Worm (Caenorhabditis elegans) whole organism, L4 larva: ENCODE data around the gene clr-1.

Experiments used
- D1046.2 ChIP-seq: fragments of 200-800 bp; sonication (Bioruptor generic); IDR thresholded peaks from 2 replicates; pipeline ENCODE4 v1.3.6; 2022; ENCODE audit warnings: missing genetic modification characterization, missing compliant biosample characterization
- F26F4.8 ChIP-seq: fragments of 200-800 bp; sonication (Bioruptor generic); conservative IDR thresholded peaks from 2 replicates; pipeline ENCODE4 v1.3.6; 2022; ENCODE audit warnings: missing genetic modification characterization, missing compliant biosample characterization
- F44E2.7 ChIP-seq: fragments of 200-800 bp; sonication (Bioruptor generic); IDR thresholded peaks from 2 replicates; pipeline ENCODE4 v2.1.2; 2022; ENCODE audit warnings: missing genetic modification characterization, missing compliant biosample characterization
- R02D3.7 ChIP-seq: fragments of 150-350 bp; sonication (generic microtip); optimal IDR thresholded peaks from 3 replicates; lab custom pipeline; 2014; ENCODE audit warnings: missing biosample characterization, missing genetic modification characterization
- T20F7.1 ChIP-seq: fragments of 200-800 bp; sonication (Bioruptor generic); optimal IDR thresholded peaks from 2 replicates; lab custom pipeline; 2018; ENCODE audit warnings: mild to moderate bottlenecking, missing genetic modification characterization, missing compliant biosample characterization
- T26A8.4 ChIP-seq: fragments of 200-800 bp; sonication (Bioruptor generic); IDR thresholded peaks from 2 replicates; pipeline ENCODE4 v1.3.6; 2022; ENCODE audit warnings: missing genetic modification characterization, missing compliant biosample characterization
- Y105C5A.15 ChIP-seq: fragments of 200-800 bp; sonication (Bioruptor generic); IDR thresholded peaks from 2 replicates; pipeline ENCODE4 v1.3.6; 2022; ENCODE audit warnings: missing genetic modification characterization, missing compliant biosample characterization
- Y48G9A.11 ChIP-seq: fragments of 200-800 bp; sonication (Bioruptor generic); IDR thresholded peaks from 2 replicates; pipeline ENCODE4 v1.3.6; 2022; ENCODE audit warnings: missing genetic modification reagents, missing genetic modification characterization, missing compliant biosample characterization
- aha-1 ChIP-seq: fragments of 150-350 bp; peaks from one replicate; lab custom pipeline; 2014; ENCODE audit warnings: missing biosample characterization, missing genetic modification characterization
- aly-2 ChIP-seq: sonication (generic microtip); optimal IDR thresholded peaks from 2 replicates; lab custom pipeline; 2018; ENCODE audit warnings: missing biosample characterization, missing genetic modification characterization
- ama-1 ChIP-seq: fragments of 150-350 bp; optimal IDR thresholded peaks from 2 replicates; lab custom pipeline; 2014; ENCODE audit warnings: inconsistent platforms, mixed read lengths
- ceh-20 ChIP-seq: fragments of 200-800 bp; sonication (Bioruptor generic); IDR thresholded peaks from 2 replicates; pipeline ENCODE4 v1.3.6; 2022; ENCODE audit warnings: missing genetic modification reagents, missing genetic modification characterization, missing compliant biosample characterization
- ceh-32 ChIP-seq: sonication (generic microtip); optimal IDR thresholded peaks from 2 replicates; lab custom pipeline; 2016; ENCODE audit warnings: mild to moderate bottlenecking, missing genetic modification characterization, missing compliant biosample characterization; ENCODE audit not compliant: poor library complexity
- ceh-82 ChIP-seq: sonication (generic microtip); optimal IDR thresholded peaks from 2 replicates; lab custom pipeline; 2017; ENCODE audit warnings: missing biosample characterization, missing genetic modification characterization
- ces-1 ChIP-seq: fragments of 150-350 bp; sonication (generic microtip); optimal IDR thresholded peaks from 4 replicates; lab custom pipeline; 2014; ENCODE audit warnings: missing biosample characterization, missing genetic modification reagents, missing genetic modification characterization
- ctbp-1 ChIP-seq: fragments of 200-800 bp; sonication (Bioruptor generic); IDR thresholded peaks from 2 replicates; pipeline ENCODE4 v1.3.6; 2022; ENCODE audit warnings: missing genetic modification reagents, missing genetic modification characterization, missing compliant biosample characterization
- daf-12 ChIP-seq: fragments of 150-350 bp; optimal IDR thresholded peaks from 2 replicates; lab custom pipeline; 2014; ENCODE audit warnings: missing biosample characterization, missing genetic modification reagents, missing genetic modification characterization
- daf-8 ChIP-seq: fragments of 200-800 bp; sonication (Bioruptor generic); IDR thresholded peaks from 2 replicates; pipeline ENCODE4 v1.3.6; 2022; ENCODE audit warnings: missing genetic modification characterization, missing compliant biosample characterization
- dmd-6 ChIP-seq: fragments of 200-800 bp; sonication (Bioruptor generic); IDR thresholded peaks from 2 replicates; pipeline ENCODE4 v1.3.6; 2022; ENCODE audit warnings: missing genetic modification reagents, missing genetic modification characterization, missing compliant biosample characterization
- fkh-10 ChIP-seq: fragments of 150-350 bp; optimal IDR thresholded peaks from 2 replicates; lab custom pipeline; 2014; ENCODE audit warnings: missing biosample characterization, missing genetic modification reagents, missing genetic modification characterization
- gei-8 ChIP-seq: fragments of 200-800 bp; sonication (Bioruptor generic); optimal IDR thresholded peaks from 2 replicates; lab custom pipeline; 2018; ENCODE audit warnings: mild to moderate bottlenecking, missing genetic modification characterization, missing compliant biosample characterization
- lin-29 ChIP-seq: fragments of 200-800 bp; sonication (Bioruptor generic); IDR thresholded peaks from 2 replicates; pipeline ENCODE4 v1.3.6; 2022; ENCODE audit warnings: missing genetic modification reagents, missing genetic modification characterization, missing compliant biosample characterization
- lin-38 ChIP-seq: fragments of 200-800 bp; sonication (Bioruptor generic); IDR thresholded peaks from 2 replicates; pipeline ENCODE4 v1.3.6; 2022; ENCODE audit warnings: missing genetic modification reagents, missing genetic modification characterization, missing compliant biosample characterization
- lir-3 ChIP-seq: sonication (generic microtip); optimal IDR thresholded peaks from 2 replicates; lab custom pipeline; 2016; ENCODE audit warnings: mild to moderate bottlenecking, missing genetic modification characterization, missing compliant biosample characterization
- mdl-1 ChIP-seq, 2 experiments: fragments of 150-350 bp in 1 of 2; sonication (generic microtip) in 1 of 2; optimal IDR thresholded peaks; 2 replicates each; lab custom pipeline; 2014 to 2017; ENCODE audit warnings: missing biosample characterization in 2 of 2, missing genetic modification characterization in 2 of 2
- mdt-29 ChIP-seq: fragments of 200-800 bp; sonication (Bioruptor generic); IDR thresholded peaks from 2 replicates; pipeline ENCODE4 v1.3.6; 2022; ENCODE audit warnings: missing genetic modification reagents, missing genetic modification characterization, missing compliant biosample characterization
- nhr-237 ChIP-seq: sonication (generic microtip); optimal IDR thresholded peaks from 2 replicates; lab custom pipeline; 2017; ENCODE audit warnings: missing biosample characterization, missing genetic modification characterization
- nhr-6 ChIP-seq: fragments of 150-350 bp; optimal IDR thresholded peaks from 2 replicates; lab custom pipeline; 2014; ENCODE audit warnings: missing biosample characterization, missing genetic modification characterization
- nhr-76 ChIP-seq: fragments of 150-350 bp; optimal IDR thresholded peaks from 2 replicates; lab custom pipeline; 2014; ENCODE audit warnings: missing biosample characterization, missing genetic modification characterization
- pha-4 ChIP-seq, 2 experiments: fragments of 150-350 bp in 1 of 2; fragments of 200-800 bp in 1 of 2; sonication (Bioruptor generic) in 1 of 2; IDR thresholded peaks in 1 of 2; optimal IDR thresholded peaks in 1 of 2; 2 replicates each; pipeline versions ENCODE4 v1.3.6 to Lab custom; 2014 to 2022; ENCODE audit warnings: missing genetic modification characterization in 2 of 2, missing genetic modification reagents in 2 of 2, missing biosample characterization in 1 of 2, missing compliant biosample characterization in 1 of 2
- saeg-2 ChIP-seq: fragments of 200-800 bp; sonication (Bioruptor generic); IDR thresholded peaks from 2 replicates; pipeline ENCODE4 v1.3.6; 2022; ENCODE audit warnings: missing genetic modification reagents, missing genetic modification characterization, missing compliant biosample characterization
- unc-62 ChIP-seq, 3 experiments: fragments of 150-350 bp in 1 of 3; sonication (generic microtip); optimal IDR thresholded peaks in 2 of 3; peaks in 1 of 3; 1 replicate in 1 of 3; 2 replicates in 2 of 3; lab custom pipeline; 2014 to 2017; ENCODE audit warnings: missing biosample characterization in 3 of 3, missing genetic modification characterization in 3 of 3, missing genetic modification reagents in 3 of 3, missing genotype in 1 of 3
- zfp-3 ChIP-seq: fragments of 200-800 bp; sonication (Bioruptor generic); conservative IDR thresholded peaks from 2 replicates; pipeline ENCODE4 v1.3.6; 2022; ENCODE audit warnings: missing genetic modification reagents, missing genetic modification characterization, missing compliant biosample characterization
- zip-11 ChIP-seq: fragments of 200-800 bp; sonication (Bioruptor generic); IDR thresholded peaks from 2 replicates; pipeline ENCODE4 v1.3.6; 2022; ENCODE audit warnings: missing genetic modification characterization, missing compliant biosample characterization

clr-1 gene

ce11 chrII:5474946-5475345 lies 8.8 kb downstream of the clr-1 start, which contains the start of gene ilcr-2 (continued):
- TF ChIP-seq unc-62 (GFP tag; optimal IDR thresholded peaks at IDR 0.05 in 1 of 2; lab: Kevin White, UChicago) (no peak), unc-62 (tag; optimal IDR thresholded peaks at IDR 0.05; lab: Kevin White, UChicago) (no peak), F44E2.7 (GFP tag; lab: Robert Waterston, UW) (no peak), dmd-6 (no peak), ces-1 (GFP tag; lab: Kevin White, UChicago) (no peak), saeg-2 (GFP tag; lab: Robert Waterston, UW) (no peak)

ce11 chrII:5478318-5478717 lies 12.2 kb downstream of the clr-1 start, which contains the start of gene F56D1.1:
Gene F56D1.1, plus strand, starts transcription at chrII:5478618.
- TF ChIP-seq ctbp-1, result no peak
- TF ChIP-seq D1046.2 (GFP tag; lab: Robert Waterston, UW), result no peak
- no peak for TF ChIP-seq gei-8 (GFP tag; lab: Kevin White, UChicago)
- no peak for TF ChIP-seq Y48G9A.11 (GFP tag; lab: Robert Waterston, UW)
- no peak for TF ChIP-seq mdt-29
- no peak for TF ChIP-seq ceh-32 (tag; lab: Kevin White, UChicago)
- no peak for TF ChIP-seq lir-3
- TF ChIP-seq T20F7.1 (GFP tag; lab: Kevin White, UChicago), result no peak
- TF ChIP-seq nhr-6, result no peak
- no peak for TF ChIP-seq nhr-76
- TF ChIP-seq zip-11 (GFP tag; lab: Robert Waterston, UW), result no peak
- TF ChIP-seq pha-4 (GFP tag; IDR thresholded peaks at IDR 0.05; lab: Robert Waterston, UW), result no peak
- TF ChIP-seq pha-4 (tag; optimal IDR thresholded peaks at IDR 0.05; lab: Kevin White, UChicago), result no peak
- TF ChIP-seq lin-29 (GFP tag; lab: Robert Waterston, UW), result no peak
- TF ChIP-seq zfp-3, result no peak
- TF ChIP-seq nhr-237 (tag; lab: Kevin White, UChicago), result no peak
- no peak for TF ChIP-seq T26A8.4 (GFP tag; lab: Robert Waterston, UW)
- TF ChIP-seq ama-1 (lab: Kevin White, UChicago), result no peak
- no peak for TF ChIP-seq lin-38 (GFP tag; lab: Robert Waterston, UW)

- no peak for TF ChIP-seq ceh-20 (GFP tag; lab: Robert Waterston, UW)
- TF ChIP-seq Y105C5A.15 (GFP tag; lab: Robert Waterston, UW), result no peak
- no peak for TF ChIP-seq mdl-1 (tag; optimal IDR thresholded peaks at IDR 0.05; lab: Kevin White, UChicago)
- TF ChIP-seq aha-1 (tag; lab: Kevin White, UChicago), result no peak
- TF ChIP-seq ceh-82 (tag; lab: Kevin White, UChicago), result no peak
- TF ChIP-seq R02D3.7 (tag; lab: Kevin White, UChicago), result no peak
- peak in 1 of 2 experiments; percentile 98 for TF ChIP-seq unc-62 (GFP tag; optimal IDR thresholded peaks at IDR 0.05 in 1 of 2; lab: Kevin White, UChicago)
- no peak for TF ChIP-seq unc-62 (tag; optimal IDR thresholded peaks at IDR 0.05; lab: Kevin White, UChicago)
- TF ChIP-seq daf-8 (GFP tag; lab: Robert Waterston, UW), result no peak
These were observed 15.8 kb downstream of the clr-1 start, which contains the start of gene cal-8 for ce11 chrII:5481982-5482381. Gene cal-8, minus strand, starts transcription at chrII:5482041.

ce11 chrII:5487844-5488243 lies 21.7 kb downstream of the clr-1 start, which contains the start of gene nep-5:
Gene nep-5, plus strand, starts transcription at chrII:5488144.
- no peak for TF ChIP-seq aly-2 (tag; lab: Kevin White, UChicago)

- TF ChIP-seq fkh-10 (GFP tag; lab: Kevin White, UChicago) (no peak), lin-29 (GFP tag; lab: Robert Waterston, UW) (no peak), F26F4.8 (GFP tag; lab: Robert Waterston, UW) (no peak), daf-8 (GFP tag; lab: Robert Waterston, UW) (no peak), T20F7.1 (GFP tag; lab: Kevin White, UChicago) (no peak), daf-12 (tag; lab: Kevin White, UChicago) (no peak)
- TF ChIP-seq, all 104 proteins: peak for 0
These were observed 28.2 kb downstream of the clr-1 start, which contains the start of gene F12A10.6 for ce11 chrII:5494405-5494804. Gene F12A10.6, minus strand, starts transcription at chrII:5494505.
